Fruit fly (Drosophila melanogaster): ENCODE measurements around the gene CG42264.
A peak's percentile ranks its signal among the peaks of the same experiment; 100 is the strongest.

CG42264 gene

DNA sequence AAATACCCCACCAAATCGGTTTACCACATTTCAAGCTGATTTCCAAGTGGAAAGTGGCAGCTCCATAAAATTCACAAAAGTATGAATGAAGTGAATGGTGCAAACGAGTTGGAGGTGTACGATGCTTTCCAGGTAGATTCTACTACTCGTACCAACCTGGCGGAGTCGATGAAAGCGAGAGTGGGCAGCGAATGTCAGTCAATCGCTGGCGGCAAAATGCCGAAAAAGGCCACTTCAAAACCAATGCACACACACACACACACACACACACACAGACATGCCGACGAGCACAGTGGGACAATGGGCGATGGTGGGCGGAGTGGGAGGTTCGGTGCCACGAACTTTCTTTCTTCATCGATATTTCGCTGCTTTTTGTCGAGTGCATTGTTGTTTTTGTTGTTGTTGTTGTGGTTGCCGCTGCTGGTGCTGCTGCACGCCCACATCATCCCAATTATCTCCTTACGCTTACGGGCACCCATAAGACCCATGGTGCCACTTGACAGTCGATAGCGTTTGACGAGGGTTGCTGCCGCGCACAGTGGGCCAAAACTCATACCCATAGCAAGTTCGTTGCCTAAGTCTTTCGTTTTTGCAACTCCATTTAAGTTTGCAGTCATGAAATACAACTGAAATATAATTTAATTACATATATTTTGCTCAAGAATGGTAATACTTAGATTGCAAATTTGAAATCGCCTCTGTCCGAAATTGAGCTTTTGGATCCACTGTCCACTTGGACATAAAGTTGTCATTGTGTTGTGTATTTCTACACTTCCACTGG is 7.0 kb upstream of the CG42264 start (continued):
- peak; percentile 41 for TF ChIP-seq PHDP (tag; optimal IDR thresholded peaks at IDR 0.05)
- no peak for TF ChIP-seq CG2129 (GFP tag; IDR thresholded peaks at IDR 0.05; ENCODE audit: partially characterized antibody)
- TF ChIP-seq CG17361 (GFP tag; IDR thresholded peaks at IDR 0.05), result peak; percentile 57; the same call in 1 of the 3 replicates
- TF ChIP-seq CG11398 (GFP tag; optimal IDR thresholded peaks at IDR 0.05), result no peak
- TF ChIP-seq CG12219 (GFP tag; optimal IDR thresholded peaks at IDR 0.05), result peak; percentile 36
- TF ChIP-seq CG30020 (tag; optimal IDR thresholded peaks at IDR 0.05), result no peak
- no peak for TF ChIP-seq Scr (GFP tag; IDR thresholded peaks at IDR 0.05; ENCODE audit: partially characterized antibody)
- no peak for TF ChIP-seq CG43689 (GFP tag; IDR thresholded peaks at IDR 0.05)
- no peak for TF ChIP-seq CG17568 (GFP tag; optimal IDR thresholded peaks at IDR 0.05)
- peak; percentile 27 for TF ChIP-seq Chrac-16 (GFP tag; optimal IDR thresholded peaks at IDR 0.05)
- TF ChIP-seq CG7372 (GFP tag; IDR thresholded peaks at IDR 0.05), result no peak
- no peak for TF ChIP-seq Dref (GFP tag; IDR thresholded peaks at IDR 0.05)
- no peak for TF ChIP-seq CG12155 (GFP tag; optimal IDR thresholded peaks at IDR 0.05)
- no peak for TF ChIP-seq stc (GFP tag; IDR thresholded peaks at IDR 0.05)
- no peak for TF ChIP-seq CG18476 (GFP tag; optimal IDR thresholded peaks at IDR 0.05)
- peak; percentile 6 for TF ChIP-seq CG1233 (GFP tag; optimal IDR thresholded peaks at IDR 0.05)
- TF ChIP-seq CG16863 (GFP tag; optimal IDR thresholded peaks at IDR 0.05), result peak; percentile 4
- TF ChIP-seq Oaz (GFP tag; IDR thresholded peaks at IDR 0.05), result no peak
- no peak for TF ChIP-seq CG18011 (GFP tag; optimal IDR thresholded peaks at IDR 0.05)
- peak; percentile 55; the same call in 1 of the 2 replicates for TF ChIP-seq CG32772 (GFP tag; IDR thresholded peaks at IDR 0.05)
- TF ChIP-seq pb (GFP tag; optimal IDR thresholded peaks at IDR 0.05), result no peak
- TF ChIP-seq CG10959 (GFP tag; IDR thresholded peaks at IDR 0.05), result no peak
- no peak for TF ChIP-seq fru (optimal IDR thresholded peaks at IDR 0.05)
- peak; percentile 10 for TF ChIP-seq lilli (GFP tag; optimal IDR thresholded peaks at IDR 0.05)
- TF ChIP-seq CG7556 (GFP tag; optimal IDR thresholded peaks at IDR 0.05), result peak; percentile 26
- no peak for TF ChIP-seq Myb (GFP tag; optimal IDR thresholded peaks at IDR 0.05)
- TF ChIP-seq br (optimal IDR thresholded peaks at IDR 0.05), result no peak
- TF ChIP-seq Dad (GFP tag; optimal IDR thresholded peaks at IDR 0.05), result no peak
- TF ChIP-seq CG1529 (GFP tag; optimal IDR thresholded peaks at IDR 0.05), result peak; percentile 41
- no peak for TF ChIP-seq Nf-YB (GFP tag; optimal IDR thresholded peaks at IDR 0.05)
- TF ChIP-seq CG5180 (GFP tag; optimal IDR thresholded peaks at IDR 0.05), result no peak
- TF ChIP-seq stwl (tag; optimal IDR thresholded peaks at IDR 0.05), result no peak
- TF ChIP-seq dpn (GFP tag; optimal IDR thresholded peaks at IDR 0.05), result peak in 1 of 2 experiments; percentile 24
- TF ChIP-seq Dfd (GFP tag; optimal IDR thresholded peaks at IDR 0.05), result no peak
- no peak for TF ChIP-seq Atf6 (GFP tag; IDR thresholded peaks at IDR 0.05)
- no peak for TF ChIP-seq mld (GFP tag; IDR thresholded peaks at IDR 0.05; ENCODE audit: partially characterized antibody)
- TF ChIP-seq Usf (GFP tag; optimal IDR thresholded peaks at IDR 0.05), result no peak
- TF ChIP-seq Dp (GFP tag; optimal IDR thresholded peaks at IDR 0.05), result no peak
- no peak for TF ChIP-seq CG7786 (GFP tag; optimal IDR thresholded peaks at IDR 0.05)
- peak; percentile 49 for TF ChIP-seq CG17829 (tag; optimal IDR thresholded peaks at IDR 0.05)
- TF ChIP-seq CG9876 (GFP tag; optimal IDR thresholded peaks at IDR 0.05), result no peak
- TF ChIP-seq CG3995 (GFP tag; optimal IDR thresholded peaks at IDR 0.05), result no peak
- no peak for TF ChIP-seq odd (GFP tag; optimal IDR thresholded peaks at IDR 0.05)
- TF ChIP-seq CG14050 (GFP tag; IDR thresholded peaks at IDR 0.05), result no peak
- TF ChIP-seq Dll (GFP tag; IDR thresholded peaks at IDR 0.05; ENCODE audit: partially characterized antibody), result no peak
- TF ChIP-seq CG12071 (GFP tag; optimal IDR thresholded peaks at IDR 0.05), result peak; percentile 22
- peak; percentile 22 for TF ChIP-seq pnt (GFP tag; optimal IDR thresholded peaks at IDR 0.05)
- no peak for TF ChIP-seq CG30431 (GFP tag; optimal IDR thresholded peaks at IDR 0.05)
- TF ChIP-seq twi (tag; optimal IDR thresholded peaks at IDR 0.05), result no peak
- no peak for TF ChIP-seq CG16813 (GFP tag; IDR thresholded peaks at IDR 0.05; ENCODE audit: partially characterized antibody)
- no peak for TF ChIP-seq CG7357 (GFP tag; IDR thresholded peaks at IDR 0.05)
